Worm (Caenorhabditis elegans): Measurements from ENCODE around the gene Y54G2A.28.

Y54G2A.28 gene

ce11 chrIV:2982443-2982842 lies 29.8 kb downstream of the Y54G2A.28 start:
- TF ChIP-seq hlh-15 (tag; optimal IDR thresholded peaks at IDR 0.05) (no peak), pag-3 (tag; optimal IDR thresholded peaks at IDR 0.05; ENCODE audit: borderline replicate concordance) (no peak), ceh-48 (tag; optimal IDR thresholded peaks at IDR 0.05) (no peak), unc-42 (tag; optimal IDR thresholded peaks at IDR 0.05) (peak; percentile 96), unc-3 (GFP tag; conservative IDR thresholded peaks at IDR 0.05) (no peak), unc-3 (tag; optimal IDR thresholded peaks at IDR 0.05) (no peak), zip-5 (tag; optimal IDR thresholded peaks at IDR 0.05) (no peak), ceh-31 (tag; optimal IDR thresholded peaks at IDR 0.05) (peak; percentile 23)

DNA sequence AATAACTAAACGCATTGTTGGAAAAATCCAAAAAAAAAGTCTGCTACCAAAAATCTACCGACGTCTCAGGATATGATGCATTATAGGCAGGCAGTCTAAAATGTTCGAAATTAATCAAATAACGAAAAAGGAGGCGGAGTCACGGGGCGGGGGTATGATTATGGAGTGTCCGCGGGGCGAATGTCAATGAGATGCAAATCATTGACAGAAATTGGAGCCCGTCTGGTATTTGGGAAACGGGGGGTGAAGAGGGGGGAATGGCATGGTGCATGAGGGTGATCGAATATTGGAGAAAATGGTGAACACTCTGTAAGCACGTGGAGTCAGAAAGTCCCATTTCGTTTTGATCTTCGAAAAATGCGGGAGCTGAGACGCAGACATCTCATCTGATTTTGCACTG lies 33.8 kb downstream of the Y54G2A.28 start, which contains the start of gene lad-2:
lad-2 (minus strand) TSS at position 101 of the 400 bp plus-strand sequence.
- TF ChIP-seq hlh-30 (tag; optimal IDR thresholded peaks at IDR 0.05; ENCODE audit: insufficient read depth) (no peak), sox-4 (tag; optimal IDR thresholded peaks at IDR 0.05) (no peak), ceh-19 (GFP tag; optimal IDR thresholded peaks at IDR 0.05) (no peak), ttx-3 (tag; optimal IDR thresholded peaks at IDR 0.05) (no peak), ceh-31 (tag; optimal IDR thresholded peaks at IDR 0.05) (no peak), ceh-9 (tag; optimal IDR thresholded peaks at IDR 0.05) (no peak), lim-6 (tag; optimal IDR thresholded peaks at IDR 0.05) (no peak), gmeb-2 (tag; optimal IDR thresholded peaks at IDR 0.05) (no peak), C38D4.7 (GFP tag; optimal IDR thresholded peaks at IDR 0.05) (no peak)

- TF ChIP-seq C08G9.2 (tag; optimal IDR thresholded peaks at IDR 0.05), result peak; percentile 12
- TF ChIP-seq ceh-6 (GFP tag; optimal IDR thresholded peaks at IDR 0.05), result no peak
Observed at ce11 chrIV:2971060-2971459, 41.2 kb downstream of the Y54G2A.28 start.

- TF ChIP-seq pat-9 (tag; optimal IDR thresholded peaks at IDR 0.05) (no peak), C38D4.7 (GFP tag; optimal IDR thresholded peaks at IDR 0.05) (no peak), ceh-6 (GFP tag; optimal IDR thresholded peaks at IDR 0.05) (no peak)
Observed at ce11 chrIV:2969399-2969990, 42.7 kb downstream of the Y54G2A.28 start, which contains the start of gene Y54G2A.57. Y54G2A.57 (plus strand) TSS chrIV:2969940.

DNA sequence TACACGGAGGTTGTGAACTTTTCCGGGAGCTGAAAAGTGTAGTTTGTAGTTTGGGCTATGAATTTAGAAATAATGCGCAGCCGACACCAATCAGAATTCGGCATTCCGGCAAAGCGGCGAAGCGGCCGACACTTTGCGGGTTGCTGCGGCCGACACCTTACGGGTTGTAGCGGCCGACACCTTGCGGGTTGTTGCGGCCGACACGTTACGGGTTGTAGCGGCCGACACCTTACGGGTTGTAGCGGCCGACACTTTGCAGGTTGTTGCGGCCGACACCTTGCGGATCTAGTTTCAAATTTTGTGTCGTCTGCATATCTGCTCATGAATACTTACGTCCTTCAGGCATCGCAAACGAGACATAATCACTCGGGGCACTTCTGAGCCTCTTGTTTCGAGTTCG lies 45.3 kb downstream of the Y54G2A.28 start:
- TF ChIP-seq zip-5 (tag; optimal IDR thresholded peaks at IDR 0.05) (no peak), ama-1 (optimal IDR thresholded peaks at IDR 0.05) (no peak), fkh-6 (tag; optimal IDR thresholded peaks at IDR 0.05) (no peak), sdc-2 (tag; optimal IDR thresholded peaks at IDR 0.05) (no peak), unc-3 (GFP tag; conservative IDR thresholded peaks at IDR 0.05) (no peak), unc-3 (tag; optimal IDR thresholded peaks at IDR 0.05) (no peak), pat-9 (tag; optimal IDR thresholded peaks at IDR 0.05) (no peak), che-1 (tag; optimal IDR thresholded peaks at IDR 0.05) (no peak), madf-2 (tag; optimal IDR thresholded peaks at IDR 0.05) (no peak), ceh-24 (tag; optimal IDR thresholded peaks at IDR 0.05) (no peak), hlh-30 (tag; optimal IDR thresholded peaks at IDR 0.05; ENCODE audit: insufficient read depth) (no peak), eyg-1 (tag; optimal IDR thresholded peaks at IDR 0.05) (no peak), hlh-8 (tag; optimal IDR thresholded peaks at IDR 0.05) (no peak), tbx-2 (tag; optimal IDR thresholded peaks at IDR 0.05) (no peak)

DNA sequence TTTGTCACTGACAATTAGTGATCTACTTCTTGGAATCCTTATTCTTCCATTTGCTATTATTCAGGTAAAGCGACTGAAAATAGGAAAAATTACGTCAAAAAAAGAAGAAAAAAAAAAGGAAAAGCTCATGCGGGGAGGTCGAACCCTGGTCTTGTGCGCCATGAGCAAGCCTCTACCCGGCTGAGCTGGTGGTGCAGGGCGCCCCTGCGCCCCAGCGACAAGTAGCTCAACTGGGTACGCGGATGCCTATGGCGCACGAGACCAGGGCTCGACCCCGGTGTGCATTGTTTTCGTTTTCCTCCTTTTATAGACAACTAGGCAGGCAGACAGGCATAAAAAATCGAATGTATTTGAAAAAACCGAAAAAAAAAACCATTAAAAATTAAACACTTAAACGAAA lies 52.0 kb downstream of the Y54G2A.28 start:
- TF ChIP-seq elt-4 (tag; optimal IDR thresholded peaks at IDR 0.05) (no peak), K09A11.1 (tag; optimal IDR thresholded peaks at IDR 0.05; ENCODE audit: insufficient read depth) (no peak), che-1 (tag; optimal IDR thresholded peaks at IDR 0.05) (no peak), fkh-10 (GFP tag; optimal IDR thresholded peaks at IDR 0.05) (no peak), dve-1 (tag; optimal IDR thresholded peaks at IDR 0.05) (no peak), hlh-15 (tag; optimal IDR thresholded peaks at IDR 0.05) (no peak), ceh-6 (GFP tag; optimal IDR thresholded peaks at IDR 0.05) (no peak), unc-55 (GFP tag; optimal IDR thresholded peaks at IDR 0.05) (no peak), ttx-3 (tag; optimal IDR thresholded peaks at IDR 0.05) (no peak), ahr-1 (tag; optimal IDR thresholded peaks at IDR 0.05) (no peak), nfya-1 (tag; optimal IDR thresholded peaks at IDR 0.05) (no peak), mec-3 (tag; optimal IDR thresholded peaks at IDR 0.05; ENCODE audit: borderline replicate concordance) (no peak), ztf-16 (tag; optimal IDR thresholded peaks at IDR 0.05) (no peak), sox-2 (GFP tag; IDR thresholded peaks at IDR 0.05) (no peak), ceh-2 (tag; optimal IDR thresholded peaks at IDR 0.05) (no peak), ceh-31 (tag; optimal IDR thresholded peaks at IDR 0.05) (no peak)
